Fruit fly (Drosophila melanogaster) S2 (cell line): Measurements from ENCODE around the gene Vago.

Source experiments
- CG8478 ChIP-seq: fragments of >200 bp; optimal IDR thresholded peaks from 2 replicates; lab custom pipeline; 2018
- CTCF ChIP-seq, 2 experiments: fragments of >200 bp; optimal IDR thresholded peaks; 2 replicates each; lab custom pipeline; 2018

DNA sequence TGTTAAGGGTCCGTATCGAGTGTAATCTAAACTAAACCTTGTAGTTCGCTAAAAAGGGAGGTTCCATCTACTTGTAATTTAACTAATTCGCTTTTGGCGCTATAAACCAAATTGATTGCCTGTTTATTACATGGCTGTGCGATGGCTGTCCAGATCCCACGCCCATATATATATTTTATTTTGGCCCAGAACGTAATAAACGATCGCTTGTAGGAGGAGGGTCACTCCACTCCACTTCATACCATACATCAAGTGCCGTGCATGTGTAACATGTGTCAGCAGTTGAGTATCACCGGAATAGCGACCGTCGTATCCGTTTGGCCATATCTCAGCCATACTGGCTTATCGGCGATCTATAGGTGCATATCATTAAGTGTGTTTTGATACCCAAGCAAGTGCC is 6.2 kb downstream of the Vago start:
- TF ChIP-seq CTCF (optimal IDR thresholded peaks at IDR 0.05; lab: Kevin White, UChicago) (no peak), CG8478 (lab: Kevin White, UChicago) (no peak)
